Worm (Caenorhabditis elegans): Measurements from ENCODE around the gene set-31.
A peak's percentile ranks its signal among the peaks of the same experiment; 100 is the strongest.

set-31 gene

DNA sequence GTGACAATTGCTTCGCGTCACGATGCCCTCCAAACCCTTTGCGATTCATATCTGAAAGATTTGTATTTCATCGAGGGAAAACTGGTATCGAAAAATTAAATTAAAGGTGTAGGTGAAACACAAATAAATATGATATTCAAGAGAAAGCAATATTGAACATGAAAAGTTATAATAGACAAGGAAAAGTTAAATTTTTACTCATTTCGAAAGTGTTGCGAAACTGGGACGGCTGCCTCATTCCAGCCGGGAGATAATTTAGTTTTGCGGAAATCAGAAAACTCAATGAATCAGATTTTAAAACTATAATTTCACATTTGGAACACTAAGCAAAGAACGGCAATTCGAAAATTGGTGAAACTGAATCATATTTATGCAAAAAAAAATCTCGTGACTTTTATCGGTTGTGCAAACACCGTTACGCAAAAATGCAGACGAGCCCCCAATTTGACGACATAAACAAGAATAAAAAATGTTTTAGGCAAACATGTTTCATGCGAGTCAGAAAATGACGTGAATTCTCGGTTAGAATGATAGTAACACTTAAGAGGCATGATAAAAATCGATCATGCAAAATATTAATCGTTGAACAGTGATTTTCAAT lies 2.6 kb upstream of the set-31 start, which contains the start of the genes nxf-1 and C15H11.11:
Gene nxf-1 (minus strand): TSS at position 51 of the 601 bp plus-strand sequence.
Gene C15H11.11 (plus strand): TSS at position 536 of the 601 bp plus-strand sequence.
- TF ChIP-seq ref-2 (tag; optimal IDR thresholded peaks at IDR 0.05) (no peak), sox-4 (tag; optimal IDR thresholded peaks at IDR 0.05) (no peak), hlh-30 (tag; optimal IDR thresholded peaks at IDR 0.05; ENCODE audit: insufficient read depth) (peak; percentile 97), nfya-1 (tag; optimal IDR thresholded peaks at IDR 0.05) (peak; percentile 2), ceh-31 (tag; optimal IDR thresholded peaks at IDR 0.05) (peak; percentile 6), unc-42 (tag; optimal IDR thresholded peaks at IDR 0.05) (peak; percentile 17), ceh-30 (tag; optimal IDR thresholded peaks at IDR 0.05) (peak; percentile 4)

DNA sequence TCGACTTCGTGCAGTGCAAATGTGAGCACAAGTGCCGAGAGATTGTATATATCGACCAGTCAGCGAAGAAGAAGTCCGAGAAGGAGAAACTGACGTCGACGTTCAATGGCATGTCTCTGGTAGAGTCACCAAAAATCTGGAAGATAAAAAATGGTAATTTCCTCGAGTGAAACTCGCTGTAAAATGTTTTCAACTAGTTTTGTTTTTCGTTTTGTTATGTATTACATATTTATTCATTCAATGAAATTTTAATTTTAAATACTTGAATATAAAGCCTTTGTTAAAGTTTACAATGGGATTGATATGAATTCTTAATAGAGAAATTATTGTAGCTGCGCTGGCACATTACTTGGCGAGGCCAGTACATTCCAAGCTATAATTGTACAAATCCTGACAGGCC lies 2.2 kb downstream of the set-31 start:
- no peak for TF ChIP-seq ceh-18 (tag; optimal IDR thresholded peaks at IDR 0.05)
- TF ChIP-seq npax-4 (tag; optimal IDR thresholded peaks at IDR 0.05), result no peak
- no peak for TF ChIP-seq eyg-1 (tag; optimal IDR thresholded peaks at IDR 0.05)
- TF ChIP-seq sdc-2 (tag; optimal IDR thresholded peaks at IDR 0.05), result no peak
- TF ChIP-seq ceh-14 (tag; optimal IDR thresholded peaks at IDR 0.05), result no peak
- no peak for TF ChIP-seq ets-4 (tag; optimal IDR thresholded peaks at IDR 0.05)
- TF ChIP-seq pha-2 (tag; optimal IDR thresholded peaks at IDR 0.05), result no peak
- no peak for TF ChIP-seq madf-2 (tag; optimal IDR thresholded peaks at IDR 0.05)

DNA sequence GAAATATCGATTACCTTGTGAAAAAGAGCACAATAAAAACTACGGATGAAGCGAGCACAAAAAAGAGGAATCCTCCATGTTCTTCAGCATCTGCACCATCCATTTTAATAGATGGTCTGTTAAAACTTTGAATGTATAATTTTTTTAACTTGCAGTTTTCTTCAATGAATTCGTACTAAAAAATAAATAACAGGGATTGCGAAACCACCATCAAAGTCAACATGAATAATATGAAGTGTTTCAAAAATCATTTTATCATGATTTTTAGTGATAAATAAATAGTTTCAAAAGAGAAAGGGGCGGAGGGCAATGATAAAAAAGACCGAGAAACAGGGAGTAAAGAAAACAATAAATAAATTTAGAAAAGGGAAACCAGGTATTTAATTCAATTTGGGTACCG lies 3.6 kb downstream of the set-31 start, which contains the start of gene dhs-22:
Gene dhs-22 (minus strand): TSS at position 116 of the 400 bp plus-strand sequence.
- TF ChIP-seq sox-4 (tag; optimal IDR thresholded peaks at IDR 0.05), result no peak
- TF ChIP-seq ceh-24 (tag; optimal IDR thresholded peaks at IDR 0.05), result no peak
- no peak for TF ChIP-seq C08G9.2 (tag; optimal IDR thresholded peaks at IDR 0.05)
- no peak for TF ChIP-seq K09A11.1 (tag; optimal IDR thresholded peaks at IDR 0.05; ENCODE audit: insufficient read depth)
- no peak for TF ChIP-seq pha-4 (tag; optimal IDR thresholded peaks at IDR 0.05)
- no peak for TF ChIP-seq elt-2 (tag; optimal IDR thresholded peaks at IDR 0.05)
- TF ChIP-seq fkh-10 (GFP tag; optimal IDR thresholded peaks at IDR 0.05), result no peak
- no peak for TF ChIP-seq ceh-2 (tag; optimal IDR thresholded peaks at IDR 0.05)
- no peak for TF ChIP-seq fax-1 (tag; optimal IDR thresholded peaks at IDR 0.05)
- TF ChIP-seq ceh-22 (tag; optimal IDR thresholded peaks at IDR 0.05), result no peak
- TF ChIP-seq pat-9 (tag; optimal IDR thresholded peaks at IDR 0.05), result no peak
- no peak for TF ChIP-seq sox-2 (GFP tag; IDR thresholded peaks at IDR 0.05)
- no peak for TF ChIP-seq T23F11.4 (GFP tag; optimal IDR thresholded peaks at IDR 0.05)

DNA sequence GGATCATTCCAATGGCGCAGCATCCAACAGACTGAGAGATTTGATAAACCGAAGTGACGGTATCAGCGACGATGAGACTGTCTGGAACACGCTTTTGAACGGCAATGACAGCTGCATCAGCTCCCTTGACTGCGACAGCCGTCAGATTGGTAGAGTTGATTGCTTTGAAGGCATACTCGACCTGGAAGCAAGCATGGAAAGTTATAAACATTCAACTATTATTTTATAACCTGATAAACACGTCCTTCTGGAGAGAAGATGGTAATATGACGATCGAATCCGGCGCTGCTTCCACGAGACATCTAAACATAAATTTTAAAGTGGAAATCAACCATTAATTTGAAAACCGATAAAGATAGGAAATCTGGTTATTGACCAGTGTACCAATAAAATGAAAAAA lies 4.6 kb downstream of the set-31 start, which contains the start of gene pas-1:
Gene pas-1 (minus strand): TSS at position 302 of the 400 bp plus-strand sequence.
- no peak for TF ChIP-seq zip-5 (tag; optimal IDR thresholded peaks at IDR 0.05)
- no peak for TF ChIP-seq dmd-4 (tag; optimal IDR thresholded peaks at IDR 0.05; ENCODE audit: borderline replicate concordance)
- TF ChIP-seq pros-1 (tag; optimal IDR thresholded peaks at IDR 0.05), result no peak
- TF ChIP-seq ref-2 (tag; optimal IDR thresholded peaks at IDR 0.05), result no peak
- no peak for TF ChIP-seq che-1 (tag; optimal IDR thresholded peaks at IDR 0.05)
- no peak for TF ChIP-seq hlh-30 (tag; optimal IDR thresholded peaks at IDR 0.05; ENCODE audit: insufficient read depth)
- TF ChIP-seq fkh-10 (GFP tag; optimal IDR thresholded peaks at IDR 0.05), result no peak
- TF ChIP-seq fax-1 (tag; optimal IDR thresholded peaks at IDR 0.05), result no peak
- no peak for TF ChIP-seq C08G9.2 (tag; optimal IDR thresholded peaks at IDR 0.05)
- TF ChIP-seq elt-2 (tag; optimal IDR thresholded peaks at IDR 0.05), result no peak
- no peak for TF ChIP-seq ceh-31 (tag; optimal IDR thresholded peaks at IDR 0.05)
- no peak for TF ChIP-seq unc-3 (GFP tag; conservative IDR thresholded peaks at IDR 0.05)
- no peak for TF ChIP-seq unc-3 (tag; optimal IDR thresholded peaks at IDR 0.05)

DNA sequence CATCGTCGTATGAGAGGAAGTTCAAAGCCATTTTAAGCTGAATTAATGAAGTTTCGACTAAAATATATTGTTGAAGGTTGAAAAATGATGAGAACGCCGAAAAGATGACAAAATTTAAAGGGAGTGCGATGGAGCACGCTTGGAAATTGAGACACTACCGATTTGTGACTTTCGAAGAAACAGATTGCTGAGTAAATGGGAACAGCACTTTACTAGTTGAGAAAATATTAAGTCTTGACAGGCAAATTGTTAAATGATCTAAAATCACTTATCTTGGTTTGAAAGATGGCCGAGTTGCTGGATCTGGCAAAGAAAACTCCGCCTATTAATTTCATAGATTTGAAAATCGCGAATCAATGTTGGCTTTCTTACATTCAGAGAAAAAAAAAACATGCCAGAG lies 5.6 kb downstream of the set-31 start, which contains the start of gene rpoa-12:
Gene rpoa-12 (minus strand): TSS at position 37 of the 400 bp plus-strand sequence.
- TF ChIP-seq fkh-10 (GFP tag; optimal IDR thresholded peaks at IDR 0.05) (no peak), dve-1 (tag; optimal IDR thresholded peaks at IDR 0.05) (no peak), dmd-4 (tag; optimal IDR thresholded peaks at IDR 0.05; ENCODE audit: borderline replicate concordance) (peak; percentile 5), elt-2 (tag; optimal IDR thresholded peaks at IDR 0.05) (peak; percentile 56), hlh-8 (tag; optimal IDR thresholded peaks at IDR 0.05) (peak; percentile 18), ceh-31 (tag; optimal IDR thresholded peaks at IDR 0.05) (peak; percentile 86), ceh-2 (tag; optimal IDR thresholded peaks at IDR 0.05) (peak; percentile 62), zip-5 (tag; optimal IDR thresholded peaks at IDR 0.05) (peak; percentile 54), sdc-2 (tag; optimal IDR thresholded peaks at IDR 0.05) (no peak), pqm-1 (tag; optimal IDR thresholded peaks at IDR 0.05) (peak; percentile 21), rnt-1 (tag; optimal IDR thresholded peaks at IDR 0.05) (peak; percentile 19), hlh-15 (tag; optimal IDR thresholded peaks at IDR 0.05) (no peak), npax-4 (tag; optimal IDR thresholded peaks at IDR 0.05) (no peak), nhr-232 (tag; optimal IDR thresholded peaks at IDR 0.05) (no peak), tbx-2 (tag; optimal IDR thresholded peaks at IDR 0.05) (peak; percentile 76), C08G9.2 (tag; optimal IDR thresholded peaks at IDR 0.05) (peak; percentile 66), ref-2 (tag; optimal IDR thresholded peaks at IDR 0.05) (peak; percentile 50), lim-6 (tag; optimal IDR thresholded peaks at IDR 0.05) (no peak), tbx-7 (tag; optimal IDR thresholded peaks at IDR 0.05) (peak; percentile 69), ceh-34 (tag; optimal IDR thresholded peaks at IDR 0.05) (peak; percentile 49)

All from whole organism, late embryonic.